Fruit fly (Drosophila melanogaster) whole organism, prepupa: Measurements from ENCODE around the gene Sec71.
A peak's percentile ranks its signal among the peaks of the same experiment; 100 is the strongest.

Experiments used
- Blimp-1 ChIP-seq: fragments of 200-800 bp; sonication (Bioruptor generic); optimal IDR thresholded peaks from 3 replicates; lab custom pipeline; 2017; ENCODE audit warnings: missing biosample characterization, missing genetic modification characterization, mild to moderate bottlenecking, moderate library complexity, missing genetic modification reagents
- CG10631 ChIP-seq: fragments of 200-800 bp; sonication (Bioruptor generic); optimal IDR thresholded peaks from 2 replicates; lab custom pipeline; 2016; ENCODE audit warnings: missing biosample characterization, missing genetic modification characterization
- CG11294 ChIP-seq: fragments of 200-800 bp; sonication (Bioruptor generic); IDR thresholded peaks from 2 replicates; pipeline ENCODE4 v1.3.6; 2022; ENCODE audit warnings: missing biosample characterization, missing genetic modification characterization
- CG11902 ChIP-seq: fragments of 200-800 bp; sonication (Bioruptor generic); optimal IDR thresholded peaks from 3 replicates; lab custom pipeline; 2016; ENCODE audit warnings: missing biosample characterization, missing genetic modification characterization
- CG15336 ChIP-seq: fragments of 200-800 bp; sonication (Bioruptor generic); IDR thresholded peaks from 2 replicates; pipeline ENCODE4 v1.3.6; 2022; ENCODE audit warnings: missing biosample characterization, missing genetic modification characterization
- CG1621 ChIP-seq: fragments of 200-800 bp; sonication (Bioruptor generic); optimal IDR thresholded peaks from 3 replicates; lab custom pipeline; 2018; ENCODE audit warnings: missing biosample characterization, mild to moderate bottlenecking, missing genetic modification characterization
- CG3032 ChIP-seq: fragments of 200-800 bp; optimal IDR thresholded peaks from 2 replicates; lab custom pipeline; 2019; ENCODE audit warnings: missing biosample characterization, mild to moderate bottlenecking, missing genetic modification characterization, moderate library complexity
- CG31627 ChIP-seq: fragments of 200-800 bp; sonication (Bioruptor generic); optimal IDR thresholded peaks from 3 replicates; lab custom pipeline; 2016; ENCODE audit warnings: missing biosample characterization, missing genetic modification characterization
- CG34406 ChIP-seq: fragments of 200-800 bp; sonication (Bioruptor generic); optimal IDR thresholded peaks from 3 replicates; lab custom pipeline; 2016; ENCODE audit warnings: missing biosample characterization, missing genetic modification characterization
- CG3919 ChIP-seq: fragments of 200-800 bp; sonication (Bioruptor generic); optimal IDR thresholded peaks from 3 replicates; lab custom pipeline; 2016; ENCODE audit warnings: missing biosample characterization, missing genetic modification characterization
- CG4318 ChIP-seq: fragments of 200-800 bp; sonication (Bioruptor generic); optimal IDR thresholded peaks from 3 replicates; lab custom pipeline; 2017; ENCODE audit warnings: missing biosample characterization, mild to moderate bottlenecking, missing genetic modification characterization
- CG6276 ChIP-seq: fragments of 200-800 bp; sonication (Bioruptor generic); optimal IDR thresholded peaks from 2 replicates; lab custom pipeline; 2017; ENCODE audit warnings: missing biosample characterization, mild to moderate bottlenecking, missing genetic modification characterization
- CG6792 ChIP-seq: fragments of 200-800 bp; sonication (Bioruptor generic); optimal IDR thresholded peaks from 3 replicates; lab custom pipeline; 2016; ENCODE audit warnings: missing biosample characterization, missing genetic modification characterization
- CG7368 ChIP-seq: fragments of 200-800 bp; sonication (Bioruptor generic); optimal IDR thresholded peaks from 3 replicates; lab custom pipeline; 2016; ENCODE audit warnings: missing biosample characterization, missing genetic modification characterization
- CG8119 ChIP-seq: fragments of 200-800 bp; sonication (Bioruptor generic); IDR thresholded peaks from 3 replicates; pipeline ENCODE4 v1.3.6; 2022; ENCODE audit warnings: missing biosample characterization, missing genetic modification characterization
- CG8319 ChIP-seq: fragments of 200-800 bp; sonication (Bioruptor generic); optimal IDR thresholded peaks from 3 replicates; lab custom pipeline; 2016; ENCODE audit warnings: missing biosample characterization, missing genetic modification characterization
- CG8632 ChIP-seq: fragments of 200-800 bp; sonication (Bioruptor generic); optimal IDR thresholded peaks from 3 replicates; lab custom pipeline; 2016; ENCODE audit warnings: missing biosample characterization, missing genetic modification characterization
- Eip75B ChIP-seq: fragments of 200-800 bp; sonication (Bioruptor generic); optimal IDR thresholded peaks from 3 replicates; lab custom pipeline; 2016; ENCODE audit warnings: missing biosample characterization, missing genetic modification characterization
- Eip93F ChIP-seq: fragments of 200-800 bp; sonication (Bioruptor generic); optimal IDR thresholded peaks from 2 replicates; lab custom pipeline; 2016; ENCODE audit warnings: missing biosample characterization, mild to moderate bottlenecking, missing genetic modification characterization
- Ets96B ChIP-seq: fragments of 200-800 bp; optimal IDR thresholded peaks from 2 replicates; lab custom pipeline; 2019; ENCODE audit warnings: missing biosample characterization, mild to moderate bottlenecking, missing genetic modification characterization, moderate library complexity
- Hr38 ChIP-seq: sonication (Bioruptor generic); optimal IDR thresholded peaks from 2 replicates; lab custom pipeline; 2016; ENCODE audit warnings: missing biosample characterization, missing genetic modification characterization
- Hr4 ChIP-seq: fragments of 200-800 bp; sonication (Bioruptor generic); optimal IDR thresholded peaks from 3 replicates; lab custom pipeline; 2016; ENCODE audit warnings: missing biosample characterization, missing genetic modification characterization
- Lpt ChIP-seq: fragments of 200-800 bp; sonication (Bioruptor generic); optimal IDR thresholded peaks from 3 replicates; lab custom pipeline; 2016; ENCODE audit warnings: missing biosample characterization, missing genetic modification characterization
- OdsH ChIP-seq: fragments of 200-800 bp; sonication (Bioruptor generic); optimal IDR thresholded peaks from 3 replicates; lab custom pipeline; 2016; ENCODE audit warnings: missing biosample characterization, missing genetic modification characterization
- Smox ChIP-seq: fragments of 200-800 bp; sonication (Bioruptor generic); optimal IDR thresholded peaks from 3 replicates; lab custom pipeline; 2016; ENCODE audit warnings: missing biosample characterization, missing genetic modification characterization
- Sox102F ChIP-seq: fragments of 200-800 bp; sonication (Bioruptor generic); optimal IDR thresholded peaks from 2 replicates; lab custom pipeline; 2016; ENCODE audit warnings: missing biosample characterization, mild to moderate bottlenecking, missing genetic modification characterization
- Sox15 ChIP-seq: fragments of 200-800 bp; sonication (Bioruptor generic); optimal IDR thresholded peaks from 3 replicates; lab custom pipeline; 2016; ENCODE audit warnings: missing biosample characterization, missing genetic modification characterization
- acj6 ChIP-seq: fragments of 200-800 bp; sonication (Bioruptor generic); optimal IDR thresholded peaks from 3 replicates; lab custom pipeline; 2016; ENCODE audit warnings: missing biosample characterization, missing genetic modification characterization
- dsx ChIP-seq: fragments of 200-800 bp; optimal IDR thresholded peaks from 3 replicates; lab custom pipeline; 2019; ENCODE audit warnings: missing biosample characterization, mild to moderate bottlenecking, missing genetic modification characterization, moderate library complexity; ENCODE audit not compliant: poor library complexity, severe bottlenecking
- eg ChIP-seq: fragments of 200-800 bp; sonication (Bioruptor generic); IDR thresholded peaks from 3 replicates; pipeline ENCODE4 v1.3.6; 2022; ENCODE audit warnings: missing biosample characterization, missing genetic modification characterization
- esn ChIP-seq: fragments of 200-800 bp; sonication (Bioruptor generic); optimal IDR thresholded peaks from 2 replicates; lab custom pipeline; 2016; ENCODE audit warnings: missing biosample characterization, mild to moderate bottlenecking, missing genetic modification characterization, moderate library complexity
- fd59A ChIP-seq: fragments of 200-800 bp; sonication (Bioruptor generic); optimal IDR thresholded peaks from 2 replicates; lab custom pipeline; 2017; ENCODE audit warnings: missing biosample characterization, mild to moderate bottlenecking, missing genetic modification characterization, missing genetic modification reagents
- fd85E ChIP-seq: fragments of 200-800 bp; sonication (Bioruptor generic); optimal IDR thresholded peaks from 3 replicates; lab custom pipeline; 2016; ENCODE audit warnings: missing biosample characterization, missing genetic modification characterization
- lz ChIP-seq: fragments of 200-800 bp; sonication (Bioruptor generic); optimal IDR thresholded peaks from 3 replicates; lab custom pipeline; 2016; ENCODE audit warnings: missing biosample characterization, missing genetic modification characterization
- net ChIP-seq: fragments of 200-800 bp; sonication (Bioruptor generic); optimal IDR thresholded peaks from 3 replicates; lab custom pipeline; 2016; ENCODE audit warnings: missing biosample characterization, missing genetic modification characterization
- salr ChIP-seq, 2 experiments: fragments of 200-800 bp; sonication (Bioruptor generic); optimal IDR thresholded peaks; 3 replicates each; lab custom pipeline; 2016 to 2018; ENCODE audit warnings: missing biosample characterization in 2 of 2, missing genetic modification characterization in 2 of 2, mild to moderate bottlenecking in 1 of 2
- spab ChIP-seq: fragments of 200-800 bp; sonication (Bioruptor generic); optimal IDR thresholded peaks from 2 replicates; lab custom pipeline; 2017; ENCODE audit warnings: missing biosample characterization, mild to moderate bottlenecking, missing genetic modification characterization, missing genetic modification reagents
- ss ChIP-seq, 2 experiments: fragments of 200-800 bp; sonication (Bioruptor generic); optimal IDR thresholded peaks; 2 replicates in 1 of 2; 3 replicates in 1 of 2; lab custom pipeline; 2017 to 2018; ENCODE audit warnings: mild to moderate bottlenecking in 2 of 2, missing biosample characterization in 2 of 2, missing genetic modification characterization in 2 of 2, moderate library complexity in 1 of 2
- svp ChIP-seq: fragments of 200-800 bp; sonication (Bioruptor generic); peaks from one replicate; lab custom pipeline; 2016; ENCODE audit warnings: missing biosample characterization, missing genetic modification characterization
- topi ChIP-seq: fragments of 200-800 bp; sonication (Bioruptor generic); optimal IDR thresholded peaks from 3 replicates; lab custom pipeline; 2016; ENCODE audit warnings: missing biosample characterization, missing genetic modification characterization

Sec71 gene

DNA sequence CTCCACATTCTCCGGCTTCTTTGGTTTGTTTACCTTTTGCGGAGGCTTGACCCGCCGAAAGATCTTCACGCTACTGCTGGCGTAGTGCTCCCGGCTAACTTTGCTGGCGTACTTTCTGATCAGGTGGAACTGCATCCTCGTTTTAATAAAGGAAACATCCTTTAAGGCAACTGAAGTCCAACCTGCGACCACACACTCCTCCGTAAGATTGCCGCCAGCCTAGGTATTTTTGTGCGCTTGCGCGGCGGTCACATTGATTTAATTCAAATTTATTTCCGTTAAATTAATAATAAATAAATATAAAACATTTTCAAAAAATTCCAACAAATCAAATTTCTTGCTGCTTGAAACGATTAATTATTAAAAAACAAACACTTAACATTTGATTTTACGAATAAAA, 34.2 kb downstream of the Sec71 start, which contains the start of gene PolG1:
Gene PolG1 (minus strand): TSS at position 216 of the 400 bp plus-strand sequence.
- TF ChIP-seq Ets96B (tag; lab: Kevin White, UChicago) = no peak
- TF ChIP-seq CG1621 = peak; percentile 77
- no peak for TF ChIP-seq CG3919 (GFP tag; lab: Kevin White, UChicago)

DNA sequence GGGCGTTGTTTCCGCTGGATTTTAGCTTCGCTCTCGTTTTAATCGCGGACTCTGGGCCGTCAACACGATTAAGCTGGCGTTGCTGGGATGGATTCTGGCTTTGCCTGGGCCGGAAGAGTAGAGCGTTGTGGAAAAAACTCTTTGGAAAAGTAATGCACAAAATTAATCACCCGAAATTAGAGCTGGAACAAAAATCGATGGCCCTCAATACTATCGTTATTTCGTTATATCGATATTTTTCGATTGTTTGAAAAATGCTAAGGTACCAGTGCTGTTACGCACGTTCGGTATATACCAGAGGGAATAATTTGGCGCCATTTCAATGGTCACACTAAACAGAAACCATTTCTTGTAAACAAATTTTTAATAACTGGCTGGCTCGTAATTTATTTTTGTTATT, 36.2 kb downstream of the Sec71 start, which contains the start of the genes Arpc1 and Orc5:
Gene Arpc1 (minus strand): TSS at position 202 of the 400 bp plus-strand sequence.
Gene Orc5 (plus strand): TSS at position 298 of the 400 bp plus-strand sequence.
- TF ChIP-seq dsx (GFP tag; lab: Kevin White, UChicago) (no peak), CG34406 (GFP tag; lab: Kevin White, UChicago) (no peak), lz (GFP tag; lab: Kevin White, UChicago) (no peak), Sox102F (GFP tag; lab: Kevin White, UChicago) (no peak), CG15336 (GFP tag; lab: Robert Waterston, UW) (no peak), CG3032 (tag; lab: Kevin White, UChicago) (no peak), svp (no peak), Sox15 (GFP tag; lab: Kevin White, UChicago) (no peak), topi (GFP tag; lab: Kevin White, UChicago) (no peak)

DNA sequence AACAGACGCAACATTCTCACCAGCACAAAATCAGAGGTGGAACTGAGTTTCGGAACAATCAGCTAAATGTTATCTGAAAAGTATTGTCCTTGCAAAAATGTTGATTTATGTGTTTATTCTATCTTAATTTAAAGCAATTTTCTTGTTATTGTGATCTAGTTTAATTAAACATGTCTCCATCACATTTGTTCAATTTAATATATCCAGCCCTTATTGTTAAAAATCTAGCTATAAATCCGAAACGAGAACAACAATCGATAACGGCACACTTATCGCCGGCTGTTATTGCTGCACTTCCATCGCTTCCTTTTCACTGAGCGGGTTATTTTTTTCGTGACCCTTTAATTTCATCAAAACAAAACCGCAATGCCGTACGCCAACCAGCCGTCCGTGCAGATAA, 39.7 kb downstream of the Sec71 start, which contains the start of the genes GatC, PolG2 and Polr2C:
Gene GatC (minus strand): TSS at position 48 of the 400 bp plus-strand sequence.
Gene PolG2 (minus strand): TSS at position 48 of the 400 bp plus-strand sequence.
Gene Polr2C (plus strand): TSS at position 280 of the 400 bp plus-strand sequence.
- TF ChIP-seq CG8319 (GFP tag; lab: Kevin White, UChicago) (no peak), eg (GFP tag; lab: Robert Waterston, UW) (0 out of 3 replicates have a peak, but pooled peaks have one; percentile 15), Hr4 (GFP tag; lab: Kevin White, UChicago) (no peak), CG31627 (GFP tag; lab: Kevin White, UChicago) (peak; percentile 26), svp (no peak), CG6792 (no peak), esn (peak; percentile 14), salr (GFP tag; optimal IDR thresholded peaks at IDR 0.05; lab: Kevin White, UChicago) (no peak), OdsH (GFP tag; lab: Kevin White, UChicago) (no peak), CG3032 (tag; lab: Kevin White, UChicago) (peak; percentile 8), Eip93F (GFP tag; lab: Kevin White, UChicago) (no peak), CG8119 (GFP tag; lab: Robert Waterston, UW) (0 out of 3 replicates have a peak, but pooled peaks have one; percentile 12), Blimp-1 (GFP tag; lab: Kevin White, UChicago) (no peak)

DNA sequence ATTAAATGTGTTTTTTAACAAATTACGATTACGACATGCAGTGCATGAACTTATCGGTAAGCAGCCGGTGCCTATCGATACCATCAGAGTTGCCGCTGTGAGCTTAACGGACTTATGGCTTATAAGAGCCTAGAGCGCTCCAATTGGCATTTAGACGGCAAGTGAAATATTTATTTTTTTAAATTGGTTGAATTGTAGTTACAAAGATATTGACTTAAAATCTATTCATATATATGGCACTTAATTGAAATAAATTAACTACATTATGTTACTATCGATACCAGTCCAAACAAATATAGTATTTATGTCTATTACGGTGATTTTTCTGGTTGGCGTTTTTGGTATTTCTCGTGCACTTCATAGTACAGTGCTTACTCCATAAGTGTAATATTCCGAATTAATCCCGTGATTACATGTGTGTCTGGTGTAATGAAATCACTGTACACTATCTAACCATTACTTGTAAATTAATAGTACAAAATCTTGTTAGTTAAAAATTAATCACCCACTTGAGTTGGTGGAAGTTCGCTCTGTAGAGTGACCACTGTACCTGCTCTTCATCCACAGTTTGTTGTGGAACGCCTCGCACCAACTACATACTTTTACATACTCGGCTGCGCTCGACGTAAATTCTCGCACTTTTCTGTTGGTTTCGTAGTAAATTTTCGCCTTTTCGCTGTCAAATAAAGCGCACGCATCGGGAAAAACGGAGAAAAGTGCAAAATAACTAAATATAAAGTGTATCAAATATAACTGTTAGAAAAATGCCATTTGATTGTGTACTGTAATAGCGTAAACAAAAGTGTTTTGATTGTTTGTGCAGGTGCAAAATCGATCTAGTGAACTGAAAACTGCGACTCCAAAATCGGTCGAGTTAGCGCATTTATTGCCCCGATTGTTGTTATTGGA, 41.9 kb downstream of the Sec71 start, which contains the start of the genes mRpS23 and CenG1A:
Gene mRpS23 (minus strand): TSS at position 71 of the 909 bp plus-strand sequence.
Gene CenG1A (plus strand): TSS at position 563 of the 909 bp plus-strand sequence.
- TF ChIP-seq CG3032 (tag; lab: Kevin White, UChicago) (peak; percentile 100), CG11294 (peak; percentile 100), CG6276 (GFP tag; lab: Kevin White, UChicago) (peak; percentile 100), CG10631 (GFP tag; lab: Kevin White, UChicago) (peak; percentile 100), dsx (GFP tag; lab: Kevin White, UChicago) (peak; percentile 99), ss (GFP tag; optimal IDR thresholded peaks at IDR 0.05; lab: Kevin White, UChicago) (peak; percentile 100), CG8119 (GFP tag; lab: Robert Waterston, UW) (peak; percentile 100), Sox102F (GFP tag; lab: Kevin White, UChicago) (peak; percentile 100), acj6 (peak; percentile 100), Hr4 (GFP tag; lab: Kevin White, UChicago) (peak; percentile 100), CG3919 (GFP tag; lab: Kevin White, UChicago) (peak; percentile 100), Ets96B (tag; lab: Kevin White, UChicago) (peak; percentile 100), net (GFP tag; lab: Kevin White, UChicago) (peak; percentile 100), CG4318 (GFP tag; lab: Kevin White, UChicago) (peak; percentile 100), Smox (GFP tag; lab: Kevin White, UChicago) (peak; percentile 100), CG15336 (GFP tag; lab: Robert Waterston, UW) (peak; percentile 100), Lpt (GFP tag; lab: Kevin White, UChicago) (peak; percentile 100), CG11902 (GFP tag; lab: Kevin White, UChicago) (peak; percentile 99), CG8632 (GFP tag; lab: Kevin White, UChicago) (peak; percentile 100), CG31627 (GFP tag; lab: Kevin White, UChicago) (peak; percentile 100), fd85E (GFP tag; lab: Kevin White, UChicago) (peak; percentile 99), spab (peak; percentile 100), CG7368 (peak; percentile 100), Sox15 (GFP tag; lab: Kevin White, UChicago) (peak; percentile 100), Hr38 (GFP tag; lab: Kevin White, UChicago) (peak; percentile 100), fd59A (GFP tag; lab: Kevin White, UChicago) (peak; percentile 100), Eip75B (peak; percentile 100)
